Worm (Caenorhabditis elegans): Measurements from ENCODE around the gene lpr-5.

DNA sequence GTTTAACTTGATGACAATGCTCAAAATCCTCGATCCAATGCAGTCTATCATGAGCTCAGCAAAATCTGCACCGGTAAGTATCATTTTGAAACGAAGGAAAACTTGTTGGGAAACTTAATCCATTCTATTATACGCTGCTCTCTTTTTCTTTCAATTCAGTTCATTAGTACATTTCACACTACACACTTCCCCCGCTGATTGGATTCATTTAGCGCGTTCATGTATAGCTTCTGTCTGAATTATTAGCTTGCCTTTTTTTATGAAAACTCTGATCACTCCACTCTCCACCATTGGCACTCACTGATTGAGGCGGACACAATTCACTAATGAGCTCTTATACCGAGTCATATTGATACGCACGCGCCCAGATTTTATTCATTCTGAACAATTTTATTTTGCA, 23.7 kb upstream of the lpr-5 start:
- TF ChIP-seq dve-1 (tag; optimal IDR thresholded peaks at IDR 0.05) (no peak), ceh-18 (tag; optimal IDR thresholded peaks at IDR 0.05) (no peak), ama-1 (optimal IDR thresholded peaks at IDR 0.05) (no peak), C08G9.2 (tag; optimal IDR thresholded peaks at IDR 0.05) (no peak), ref-2 (tag; optimal IDR thresholded peaks at IDR 0.05) (no peak), elt-2 (tag; optimal IDR thresholded peaks at IDR 0.05) (no peak), zip-5 (tag; optimal IDR thresholded peaks at IDR 0.05) (no peak), pha-4 (tag; optimal IDR thresholded peaks at IDR 0.05) (no peak)

Measured in whole organism, late embryonic.